Fruit fly (Drosophila melanogaster): ENCODE measurements around the gene Wdr24.

Gene Wdr24

dm6 chr3R:29745056-29745455, at the start of gene Wdr24, which contains the start of gene IntS11 (continued):
- TF ChIP-seq cad (GFP tag; optimal IDR thresholded peaks at IDR 0.05) (no peak), Dbx (GFP tag; IDR thresholded peaks at IDR 0.05) (peak; percentile 96), CG12219 (GFP tag; optimal IDR thresholded peaks at IDR 0.05) (no peak), br (optimal IDR thresholded peaks at IDR 0.05) (no peak), H2.0 (GFP tag; IDR thresholded peaks at IDR 0.05) (peak; percentile 92), CG14014 (GFP tag; IDR thresholded peaks at IDR 0.05) (peak; percentile 94), Hmx (GFP tag; optimal IDR thresholded peaks at IDR 0.05) (no peak), corto (GFP tag; optimal IDR thresholded peaks at IDR 0.05) (no peak), dm (GFP tag; optimal IDR thresholded peaks at IDR 0.05) (peak; percentile 74), Mrtf (GFP tag; IDR thresholded peaks at IDR 0.05) (peak; percentile 84; the same call in 2 of the 3 replicates), Sox102F (GFP tag; optimal IDR thresholded peaks at IDR 0.05) (peak; percentile 82), dysf (GFP tag; IDR thresholded peaks at IDR 0.05) (peak; percentile 96), CG33213 (GFP tag; optimal IDR thresholded peaks at IDR 0.05) (peak; percentile 42), MBD-R2 (GFP tag; IDR thresholded peaks at IDR 0.05) (peak; percentile 98), aop (GFP tag; IDR thresholded peaks at IDR 0.05) (peak; percentile 14; the same call in 1 of the 2 replicates), tio (GFP tag; optimal IDR thresholded peaks at IDR 0.05) (no peak), CG1603 (tag; optimal IDR thresholded peaks at IDR 0.05) (peak; percentile 89), CG14965 (GFP tag; optimal IDR thresholded peaks at IDR 0.05; ENCODE audit: borderline replicate concordance) (no peak), tin (GFP tag; optimal IDR thresholded peaks at IDR 0.05) (peak; percentile 58), Ada2b (GFP tag; IDR thresholded peaks at IDR 0.05) (peak; percentile 84), TFAM (GFP tag; optimal IDR thresholded peaks at IDR 0.05) (no peak), CG1233 (GFP tag; optimal IDR thresholded peaks at IDR 0.05) (peak; percentile 83), CG6813 (GFP tag; optimal IDR thresholded peaks at IDR 0.05) (no peak), sim (GFP tag; IDR thresholded peaks at IDR 0.05) (0 out of 2 replicates have a peak, but pooled peaks have one; percentile 49), CG34376 (GFP tag; optimal IDR thresholded peaks at IDR 0.05) (peak; percentile 60), Mad (GFP tag; optimal IDR thresholded peaks at IDR 0.05) (peak; percentile 64), CG7357 (GFP tag; IDR thresholded peaks at IDR 0.05) (peak; percentile 81), bigmax (GFP tag; optimal IDR thresholded peaks at IDR 0.05) (no peak), fd102C (GFP tag; optimal IDR thresholded peaks at IDR 0.05) (no peak), Gug (GFP tag; IDR thresholded peaks at IDR 0.05) (peak; percentile 91), CG11085 (GFP tag; IDR thresholded peaks at IDR 0.05) (peak; percentile 92), CG12659 (GFP tag; optimal IDR thresholded peaks at IDR 0.05) (peak; percentile 91), CG16863 (GFP tag; optimal IDR thresholded peaks at IDR 0.05) (peak; percentile 50), Stat92E (GFP tag; optimal IDR thresholded peaks at IDR 0.05) (peak in 1 of 3 experiments; percentile 33), peb (GFP tag; IDR thresholded peaks at IDR 0.05) (peak; percentile 71), HLH3B (GFP tag; IDR thresholded peaks at IDR 0.05) (peak; percentile 90), Hr3 (GFP tag; optimal IDR thresholded peaks at IDR 0.05) (peak; percentile 80), klu (GFP tag; IDR thresholded peaks at IDR 0.05) (peak; percentile 92), tup (GFP tag; optimal IDR thresholded peaks at IDR 0.05) (peak; percentile 37), CG4854 (GFP tag; optimal IDR thresholded peaks at IDR 0.05) (peak; percentile 58), gcm2 (GFP tag; optimal IDR thresholded peaks at IDR 0.05) (peak; percentile 4), kah (GFP tag; optimal IDR thresholded peaks at IDR 0.05) (peak; percentile 9), CG3838 (GFP tag; optimal IDR thresholded peaks at IDR 0.05) (no peak), ab (GFP tag; optimal IDR thresholded peaks at IDR 0.05) (peak; percentile 28), org-1 (GFP tag; optimal IDR thresholded peaks at IDR 0.05) (no peak), Eip74EF (GFP tag; optimal IDR thresholded peaks at IDR 0.05) (no peak), dmrt11E (tag; optimal IDR thresholded peaks at IDR 0.05) (peak; percentile 43), NK7.1 (GFP tag; optimal IDR thresholded peaks at IDR 0.05) (no peak), crol (GFP tag; IDR thresholded peaks at IDR 0.05) (no peak), da (GFP tag; optimal IDR thresholded peaks at IDR 0.05) (no peak), run (tag; optimal IDR thresholded peaks at IDR 0.05) (no peak), CG10274 (GFP tag; optimal IDR thresholded peaks at IDR 0.05) (peak; percentile 23)
